Worm (Caenorhabditis elegans) whole organism, L1 larva: Measurements from ENCODE around the gene Y38C1AA.1.

ENCODE experiments used
- Y116A8C.19 ChIP-seq: sonication (generic microtip); optimal IDR thresholded peaks from 2 replicates; lab custom pipeline; 2016; ENCODE audit warnings: missing compliant biosample characterization, missing genetic modification characterization, borderline replicate concordance
- aha-1 ChIP-seq: fragments of 150-350 bp; optimal IDR thresholded peaks from 2 replicates; lab custom pipeline; 2014; ENCODE audit warnings: missing biosample characterization, missing genetic modification characterization
- alr-1 ChIP-seq: fragments of 200-800 bp; sonication (Bioruptor generic); optimal IDR thresholded peaks from 2 replicates; lab custom pipeline; 2018; ENCODE audit warnings: borderline replicate concordance, mild to moderate bottlenecking, missing genetic modification characterization, missing compliant biosample characterization
- ama-1 ChIP-seq: fragments of 150-350 bp; optimal IDR thresholded peaks from 2 replicates; lab custom pipeline; 2014
- ceh-8 ChIP-seq: fragments of 200-800 bp; sonication (Bioruptor generic); optimal IDR thresholded peaks from 2 replicates; lab custom pipeline; 2018; ENCODE audit warnings: mild to moderate bottlenecking, missing genetic modification characterization, moderate library complexity, missing compliant biosample characterization
- ceh-82 ChIP-seq, 3 experiments: fragments of 150-350 bp in 1 of 3; sonication (generic microtip) in 2 of 3; optimal IDR thresholded peaks; 2 replicates each; lab custom pipeline; 2014 to 2017; ENCODE audit warnings: missing biosample characterization in 3 of 3, missing genetic modification characterization in 3 of 3
- ceh-90 ChIP-seq: sonication (generic microtip); optimal IDR thresholded peaks from 2 replicates; lab custom pipeline; 2016; ENCODE audit warnings: missing genetic modification characterization, missing compliant biosample characterization
- ces-1 ChIP-seq: fragments of 150-350 bp; optimal IDR thresholded peaks from 2 replicates; lab custom pipeline; 2014; ENCODE audit warnings: missing biosample characterization, missing genetic modification reagents, missing genetic modification characterization
- dpl-1 ChIP-seq, 3 experiments: fragments of 150-350 bp in 2 of 3; sonication (generic microtip) in 1 of 3; optimal IDR thresholded peaks; 2 replicates each; lab custom pipeline; 2014 to 2017; ENCODE audit warnings: missing biosample characterization in 3 of 3, missing genetic modification characterization in 3 of 3, missing genetic modification reagents in 3 of 3
- dsc-1 ChIP-seq: sonication (generic microtip); optimal IDR thresholded peaks from 2 replicates; lab custom pipeline; 2016; ENCODE audit warnings: mild to moderate bottlenecking, missing genetic modification characterization, missing compliant biosample characterization
- efl-1 ChIP-seq, 4 experiments: fragments of 150-350 bp; optimal IDR thresholded peaks in 3 of 4; peaks in 1 of 4; 1 replicate in 1 of 4; 2 replicates in 3 of 4; lab custom pipeline; 2014; ENCODE audit warnings: missing biosample characterization in 2 of 4, missing genetic modification characterization in 2 of 4, missing genetic modification reagents in 2 of 4
- elt-2 ChIP-seq: sonication (generic microtip); optimal IDR thresholded peaks from 2 replicates; lab custom pipeline; 2016; ENCODE audit warnings: missing genetic modification characterization, mild to moderate bottlenecking, inconsistent platforms, missing compliant biosample characterization, missing genetic modification reagents
- elt-3 ChIP-seq, 6 experiments: fragments of 150-350 bp in 1 of 6; sonication (generic microtip); optimal IDR thresholded peaks; 2 replicates each; lab custom pipeline; 2017 to 2018; ENCODE audit warnings: missing biosample characterization in 6 of 6, missing genetic modification characterization in 6 of 6, inconsistent platforms in 1 of 6
- fkh-8 ChIP-seq: sonication (generic microtip); optimal IDR thresholded peaks from 2 replicates; lab custom pipeline; 2016; ENCODE audit warnings: mild to moderate bottlenecking, missing genetic modification characterization, missing compliant biosample characterization
- fos-1 ChIP-seq: fragments of 150-350 bp; optimal IDR thresholded peaks from 2 replicates; lab custom pipeline; 2014; ENCODE audit warnings: missing biosample characterization, missing genetic modification characterization
- hpl-2 ChIP-seq: fragments of 150-350 bp; optimal IDR thresholded peaks from 2 replicates; lab custom pipeline; 2014; ENCODE audit warnings: missing biosample characterization, missing genetic modification reagents, missing genetic modification characterization
- irx-1 ChIP-seq: sonication (generic microtip); optimal IDR thresholded peaks from 2 replicates; lab custom pipeline; 2016; ENCODE audit warnings: missing genetic modification characterization, missing compliant biosample characterization
- isw-1 ChIP-seq: fragments of 200-800 bp; sonication (Bioruptor generic); IDR thresholded peaks from 2 replicates; pipeline ENCODE4 v1.3.6; 2022; ENCODE audit warnings: missing genetic modification characterization, missing compliant biosample characterization
- jun-1 ChIP-seq: fragments of 150-350 bp; optimal IDR thresholded peaks from 2 replicates; lab custom pipeline; 2014; ENCODE audit warnings: missing biosample characterization, missing genetic modification reagents, missing genetic modification characterization
- lin-14 ChIP-seq: fragments of 200-800 bp; sonication (Bioruptor generic); optimal IDR thresholded peaks from 2 replicates; lab custom pipeline; 2018; ENCODE audit warnings: mild to moderate bottlenecking, missing genetic modification characterization, moderate library complexity, missing compliant biosample characterization
- lin-35 ChIP-seq, 2 experiments: fragments of 150-350 bp; optimal IDR thresholded peaks; 2 replicates each; lab custom pipeline; 2014; ENCODE audit warnings: missing biosample characterization in 2 of 2, missing genetic modification characterization in 2 of 2, missing genetic modification reagents in 2 of 2
- lin-39 ChIP-seq: fragments of 150-350 bp; optimal IDR thresholded peaks from 2 replicates; lab custom pipeline; 2014; ENCODE audit warnings: missing biosample characterization, missing genetic modification reagents, missing genetic modification characterization
- lir-3 ChIP-seq: sonication (generic microtip); optimal IDR thresholded peaks from 2 replicates; lab custom pipeline; 2016; ENCODE audit warnings: mild to moderate bottlenecking, missing genetic modification characterization, moderate library complexity, missing compliant biosample characterization; ENCODE audit not compliant: poor library complexity
- lsy-2 ChIP-seq, 2 experiments: fragments of 150-350 bp; optimal IDR thresholded peaks; 2 replicates each; lab custom pipeline; 2014; ENCODE audit warnings: missing biosample characterization in 2 of 2, missing genetic modification characterization in 2 of 2
- mep-1 ChIP-seq: fragments of 150-350 bp; optimal IDR thresholded peaks from 2 replicates; lab custom pipeline; 2014; ENCODE audit warnings: missing biosample characterization, missing genetic modification characterization
- nhr-12 ChIP-seq: sonication (generic microtip); optimal IDR thresholded peaks from 2 replicates; lab custom pipeline; 2017; ENCODE audit warnings: missing biosample characterization, missing genetic modification characterization
- nhr-19 ChIP-seq: fragments of 200-800 bp; sonication (Bioruptor generic); conservative IDR thresholded peaks from 2 replicates; pipeline ENCODE4 v1.3.6; 2022; ENCODE audit warnings: missing genetic modification characterization, missing compliant biosample characterization
- nhr-20 ChIP-seq: sonication (generic microtip); optimal IDR thresholded peaks from 2 replicates; lab custom pipeline; 2016; ENCODE audit warnings: mild to moderate bottlenecking, missing genetic modification characterization, missing compliant biosample characterization
- nhr-237 ChIP-seq: fragments of 150-350 bp; optimal IDR thresholded peaks from 2 replicates; lab custom pipeline; 2014; ENCODE audit warnings: missing biosample characterization, missing genetic modification characterization
- nhr-28 ChIP-seq: fragments of 150-350 bp; optimal IDR thresholded peaks from 2 replicates; lab custom pipeline; 2014; ENCODE audit warnings: missing biosample characterization, missing genetic modification characterization
- nhr-47 ChIP-seq: sonication (generic microtip); optimal IDR thresholded peaks from 2 replicates; lab custom pipeline; 2016; ENCODE audit warnings: mild to moderate bottlenecking, missing genetic modification characterization, moderate library complexity, missing compliant biosample characterization
- nhr-77 ChIP-seq: fragments of 150-350 bp; optimal IDR thresholded peaks from 2 replicates; lab custom pipeline; 2014; ENCODE audit warnings: missing biosample characterization, missing genetic modification characterization
- nhr-85 ChIP-seq: sonication (generic microtip); peaks from one replicate; lab custom pipeline; 2016; ENCODE audit warnings: missing genetic modification characterization, inconsistent platforms, missing compliant biosample characterization
- pag-3 ChIP-seq: sonication (generic microtip); optimal IDR thresholded peaks from 2 replicates; lab custom pipeline; 2017; ENCODE audit warnings: missing genetic modification characterization, mild to moderate bottlenecking, missing compliant biosample characterization, antibody characterized with exemption, borderline replicate concordance; ENCODE audit not compliant: insufficient read depth
- pax-3 ChIP-seq: fragments of 200-800 bp; sonication (Bioruptor generic); optimal IDR thresholded peaks from 2 replicates; lab custom pipeline; 2018; ENCODE audit warnings: mild to moderate bottlenecking, missing genetic modification characterization, moderate library complexity, missing compliant biosample characterization
- rnt-1 ChIP-seq: sonication (generic microtip); optimal IDR thresholded peaks from 2 replicates; lab custom pipeline; 2016; ENCODE audit warnings: mild to moderate bottlenecking, missing genetic modification characterization, moderate library complexity, missing compliant biosample characterization
- snpc-4 ChIP-seq: fragments of 150-350 bp; optimal IDR thresholded peaks from 2 replicates; lab custom pipeline; 2014; ENCODE audit warnings: missing biosample characterization, missing genetic modification characterization
- snu-23 ChIP-seq: sonication (generic microtip); optimal IDR thresholded peaks from 2 replicates; lab custom pipeline; 2016; ENCODE audit warnings: missing genetic modification characterization, missing compliant biosample characterization
- sox-4 ChIP-seq: sonication (generic microtip); optimal IDR thresholded peaks from 2 replicates; lab custom pipeline; 2016; ENCODE audit warnings: missing genetic modification characterization, missing compliant biosample characterization
- swsn-7 ChIP-seq: sonication (generic microtip); optimal IDR thresholded peaks from 2 replicates; lab custom pipeline; 2016; ENCODE audit warnings: missing genetic modification characterization, missing compliant biosample characterization
- tbx-2 ChIP-seq: sonication (generic microtip); optimal IDR thresholded peaks from 2 replicates; lab custom pipeline; 2016; ENCODE audit warnings: missing genetic modification characterization, missing compliant biosample characterization
- unc-130 ChIP-seq: fragments of 150-350 bp; optimal IDR thresholded peaks from 2 replicates; lab custom pipeline; 2017; ENCODE audit warnings: missing biosample characterization, missing genetic modification characterization, inconsistent platforms
- xbp-1 ChIP-seq: sonication (generic microtip); optimal IDR thresholded peaks from 2 replicates; lab custom pipeline; 2016; ENCODE audit warnings: missing genetic modification characterization, missing compliant biosample characterization
- zag-1 ChIP-seq: fragments of 150-350 bp; optimal IDR thresholded peaks from 2 replicates; lab custom pipeline; 2014; ENCODE audit warnings: missing biosample characterization, missing genetic modification characterization
- zip-4 ChIP-seq: fragments of 200-800 bp; sonication (Bioruptor generic); optimal IDR thresholded peaks from 2 replicates; lab custom pipeline; 2018; ENCODE audit warnings: mild to moderate bottlenecking, missing genetic modification characterization, moderate library complexity, missing compliant biosample characterization
- ztf-4 ChIP-seq: fragments of 150-350 bp; optimal IDR thresholded peaks from 2 replicates; lab custom pipeline; 2014; ENCODE audit warnings: missing biosample characterization, missing genetic modification characterization

The Y38C1AA.1 gene

DNA sequence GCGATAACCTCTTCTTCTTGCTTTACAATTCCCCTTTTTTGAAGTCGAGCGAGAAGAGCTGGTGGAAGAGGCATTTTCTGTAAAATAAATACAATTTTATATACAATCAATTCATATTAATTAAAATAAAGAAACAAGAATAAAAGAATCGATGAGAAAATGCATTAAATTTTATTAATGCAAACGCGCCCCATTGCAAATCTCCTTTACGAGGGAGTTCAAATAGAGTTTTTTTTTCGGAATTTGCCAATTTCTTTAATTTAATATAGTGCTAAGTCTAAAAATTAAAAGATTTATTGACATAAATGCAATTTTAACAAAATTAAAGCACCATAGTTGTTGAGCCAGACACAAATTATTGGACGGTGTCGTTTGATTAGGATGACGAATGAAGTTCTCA is 53.6 kb downstream of the Y38C1AA.1 start, which contains the start of gene pqbp-1.1 (continued):
- TF ChIP-seq isw-1 (peak; percentile 58), xbp-1 (tag; lab: Kevin White, UChicago) (peak; percentile 64), efl-1 (optimal IDR thresholded peaks at IDR 0.05; lab: Kevin White, UChicago) (peak; percentile 69 to 94), efl-1 (GFP tag; optimal IDR thresholded peaks at IDR 0.05 in 1 of 2; lab: Kevin White, UChicago) (peak; percentile 95 to 99), nhr-12 (tag; lab: Kevin White, UChicago) (no peak), nhr-85 (peak; percentile 50), ceh-82 (tag; optimal IDR thresholded peaks at IDR 0.05; lab: Kevin White, UChicago) (peak; percentile 15 to 58 (median 29)), zip-4 (GFP tag; lab: Kevin White, UChicago) (no peak), irx-1 (peak; percentile 32), lsy-2 (tag; optimal IDR thresholded peaks at IDR 0.05; lab: Kevin White, UChicago) (peak; percentile 76 to 82), sox-4 (tag; lab: Kevin White, UChicago) (no peak), nhr-47 (tag; lab: Kevin White, UChicago) (peak; percentile 77), fkh-8 (tag; lab: Kevin White, UChicago) (peak; percentile 51), nhr-20 (tag; lab: Kevin White, UChicago) (peak; percentile 58), elt-3 (tag; optimal IDR thresholded peaks at IDR 0.05; lab: Kevin White, UChicago) (peak in 1 of 6 experiments; percentile 24), nhr-237 (peak; percentile 23), lin-39 (tag; lab: Kevin White, UChicago) (peak; percentile 33), pax-3 (tag; lab: Kevin White, UChicago) (no peak), swsn-7 (peak; percentile 55), ceh-90 (no peak), ces-1 (GFP tag; lab: Kevin White, UChicago) (peak; percentile 18), mep-1 (tag; lab: Kevin White, UChicago) (peak; percentile 66), lir-3 (no peak), alr-1 (tag; lab: Kevin White, UChicago) (no peak), nhr-19 (GFP tag; lab: Robert Waterston, UW) (no peak), elt-2 (tag; lab: Kevin White, UChicago) (no peak), jun-1 (tag; lab: Kevin White, UChicago) (peak; percentile 3), dpl-1 (GFP tag; optimal IDR thresholded peaks at IDR 0.05; lab: Kevin White, UChicago) (peak; percentile 89 to 95 (median 92)), tbx-2 (tag; lab: Kevin White, UChicago) (peak; percentile 59), unc-130 (tag; lab: Kevin White, UChicago) (no peak), snu-23 (GFP tag; lab: Kevin White, UChicago) (peak; percentile 67)

DNA sequence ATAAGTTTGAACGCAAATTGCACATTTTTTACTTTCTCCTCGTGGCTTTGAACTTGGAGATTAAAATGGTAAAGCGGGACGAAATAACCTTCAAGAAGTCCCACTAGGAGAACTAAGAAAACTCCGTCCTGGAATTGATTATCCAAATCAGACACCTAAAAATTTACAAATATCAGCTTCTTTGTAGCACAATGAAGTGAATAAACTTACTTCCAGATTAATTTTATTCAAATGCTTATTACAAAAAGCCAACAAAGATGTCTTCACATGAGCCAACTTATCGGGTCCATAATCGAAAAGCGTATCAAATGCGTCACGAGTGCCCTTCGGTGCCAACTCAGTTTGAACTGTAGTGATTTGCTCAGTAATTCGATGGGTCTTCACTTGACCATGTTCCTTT is 54.5 kb downstream of the Y38C1AA.1 start:
- TF ChIP-seq efl-1 (optimal IDR thresholded peaks at IDR 0.05; lab: Kevin White, UChicago), result no peak
- peak in 1 of 2 experiments; percentile 91 for TF ChIP-seq efl-1 (GFP tag; optimal IDR thresholded peaks at IDR 0.05 in 1 of 2; lab: Kevin White, UChicago)
- TF ChIP-seq elt-3 (tag; optimal IDR thresholded peaks at IDR 0.05; lab: Kevin White, UChicago), result no peak
- no peak for TF ChIP-seq ztf-4
- TF ChIP-seq hpl-2 (GFP tag; lab: Kevin White, UChicago), result no peak
- no peak for TF ChIP-seq ceh-8 (GFP tag; lab: Kevin White, UChicago)
- TF ChIP-seq snu-23 (GFP tag; lab: Kevin White, UChicago), result no peak
- no peak for TF ChIP-seq snpc-4

DNA sequence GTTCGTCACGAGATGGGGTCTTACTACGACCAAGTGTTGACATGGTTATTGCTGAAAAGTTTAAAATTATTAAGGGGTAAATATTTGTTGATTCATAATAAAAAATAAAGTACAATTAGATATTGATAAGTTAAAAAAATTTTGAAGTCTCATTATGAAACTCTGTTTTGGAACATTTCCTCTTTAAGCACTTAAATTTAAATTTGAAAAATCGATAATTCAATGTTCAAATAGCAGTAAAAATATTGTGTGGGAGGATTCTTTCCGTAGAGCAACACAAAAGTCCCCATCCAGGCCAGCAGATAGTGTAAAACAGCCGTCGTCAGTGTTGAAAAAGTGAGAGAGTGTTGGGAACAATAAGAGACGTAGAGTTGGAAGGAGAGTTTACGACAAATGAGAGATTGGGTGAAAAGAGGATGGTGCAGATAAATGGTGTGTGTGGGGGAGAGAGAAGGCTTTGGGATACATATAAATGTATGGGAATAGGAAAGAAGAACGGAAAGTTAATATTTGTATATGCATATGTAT is 56.3 kb downstream of the Y38C1AA.1 start, which contains the start of gene pat-6:
pat-6 (minus strand) TSS at position 51 of the 528 bp plus-strand sequence.
- no peak for TF ChIP-seq Y116A8C.19 (tag; lab: Kevin White, UChicago)
- no peak for TF ChIP-seq zag-1 (tag; lab: Kevin White, UChicago)
- TF ChIP-seq efl-1 (optimal IDR thresholded peaks at IDR 0.05; lab: Kevin White, UChicago), result peak; percentile 57 to 60
- TF ChIP-seq efl-1 (GFP tag; optimal IDR thresholded peaks at IDR 0.05 in 1 of 2; lab: Kevin White, UChicago), result peak; percentile 47 to 93
- TF ChIP-seq nhr-85, result no peak
- TF ChIP-seq nhr-19 (GFP tag; lab: Robert Waterston, UW), result no peak
- peak; percentile 31 for TF ChIP-seq swsn-7
- TF ChIP-seq ces-1 (GFP tag; lab: Kevin White, UChicago), result no peak
- no peak for TF ChIP-seq alr-1 (tag; lab: Kevin White, UChicago)
- no peak for TF ChIP-seq aha-1 (tag; lab: Kevin White, UChicago)
- TF ChIP-seq nhr-77 (tag; lab: Kevin White, UChicago), result no peak
- peak in 2 of 3 experiments; percentile 1 to 5 for TF ChIP-seq ceh-82 (tag; optimal IDR thresholded peaks at IDR 0.05; lab: Kevin White, UChicago)
- TF ChIP-seq pag-3 (tag; lab: Kevin White, UChicago), result no peak
- TF ChIP-seq fos-1 (tag; lab: Kevin White, UChicago), result no peak
- peak; percentile 67 for TF ChIP-seq rnt-1 (tag; lab: Kevin White, UChicago)
- TF ChIP-seq dsc-1 (tag; lab: Kevin White, UChicago), result peak; percentile 58
- peak; percentile 77 for TF ChIP-seq lin-14 (GFP tag; lab: Kevin White, UChicago)
- peak; percentile 7 to 53 for TF ChIP-seq lin-35 (GFP tag; optimal IDR thresholded peaks at IDR 0.05; lab: Kevin White, UChicago)
- TF ChIP-seq ama-1 (lab: Kevin White, UChicago), result no peak
- peak; percentile 58 for TF ChIP-seq snu-23 (GFP tag; lab: Kevin White, UChicago)
- no peak for TF ChIP-seq nhr-28 (tag; lab: Kevin White, UChicago)
- peak in 1 of 3 experiments; percentile 39 for TF ChIP-seq dpl-1 (GFP tag; optimal IDR thresholded peaks at IDR 0.05; lab: Kevin White, UChicago)
- TF ChIP-seq lsy-2 (tag; optimal IDR thresholded peaks at IDR 0.05; lab: Kevin White, UChicago), result peak in 1 of 2 experiments; percentile 23
